Fruit fly (Drosophila melanogaster): Measurements from ENCODE around the gene CG44008.

Gene CG44008

dm6 chr2L:11807697-11808226 lies 34.5 kb downstream of the CG44008 start (continued):
- TF ChIP-seq Ets21C (GFP tag; optimal IDR thresholded peaks at IDR 0.05) (no peak), Hr39 (GFP tag; optimal IDR thresholded peaks at IDR 0.05) (no peak), lz (GFP tag; optimal IDR thresholded peaks at IDR 0.05) (peak; percentile 17), net (GFP tag; optimal IDR thresholded peaks at IDR 0.05) (peak; percentile 35), Gug (GFP tag; IDR thresholded peaks at IDR 0.05) (no peak), vri (GFP tag; optimal IDR thresholded peaks at IDR 0.05) (peak; percentile 54), Lpt (GFP tag; optimal IDR thresholded peaks at IDR 0.05) (peak; percentile 64), CG6808 (GFP tag; optimal IDR thresholded peaks at IDR 0.05) (peak; percentile 5)

dm6 chr2L:11806701-11807674 lies 35.3 kb downstream of the CG44008 start:
- peak; percentile 92 for TF ChIP-seq Sox14 (GFP tag; optimal IDR thresholded peaks at IDR 0.05)
- no peak for TF ChIP-seq Sox15 (GFP tag; optimal IDR thresholded peaks at IDR 0.05)
- TF ChIP-seq topi (GFP tag; optimal IDR thresholded peaks at IDR 0.05) = no peak
- TF ChIP-seq CG6276 (GFP tag; optimal IDR thresholded peaks at IDR 0.05) = peak; percentile 80
- TF ChIP-seq CG9139 (GFP tag; optimal IDR thresholded peaks at IDR 0.05) = peak; percentile 87
- TF ChIP-seq CG8119 (GFP tag; IDR thresholded peaks at IDR 0.05) = no peak; the same call in 1 of the 3 replicates
- TF ChIP-seq Hr4 (GFP tag; optimal IDR thresholded peaks at IDR 0.05) = no peak
- TF ChIP-seq CG6808 (GFP tag; optimal IDR thresholded peaks at IDR 0.05) = peak; percentile 84
- TF ChIP-seq Sox102F (GFP tag; optimal IDR thresholded peaks at IDR 0.05) = peak; percentile 70
- TF ChIP-seq CG11902 (GFP tag; optimal IDR thresholded peaks at IDR 0.05) = no peak
- no peak for TF ChIP-seq Ets21C (GFP tag; optimal IDR thresholded peaks at IDR 0.05)
- no peak for TF ChIP-seq Hr38 (GFP tag; optimal IDR thresholded peaks at IDR 0.05)
- peak; percentile 85 for TF ChIP-seq CG1621 (tag; optimal IDR thresholded peaks at IDR 0.05)
- TF ChIP-seq fd59A (GFP tag; optimal IDR thresholded peaks at IDR 0.05) = peak; percentile 55
- peak; percentile 52 for TF ChIP-seq CG7368 (GFP tag; optimal IDR thresholded peaks at IDR 0.05)
- peak; percentile 38 for TF ChIP-seq pdm3 (GFP tag; optimal IDR thresholded peaks at IDR 0.05)
- TF ChIP-seq CG4318 (GFP tag; optimal IDR thresholded peaks at IDR 0.05) = peak; percentile 21
- TF ChIP-seq CG34406 (GFP tag; optimal IDR thresholded peaks at IDR 0.05) = peak; percentile 44
- no peak for TF ChIP-seq CG11762 (GFP tag; optimal IDR thresholded peaks at IDR 0.05; ENCODE audit: insufficient read depth)
- peak; percentile 95 for TF ChIP-seq svp (GFP tag)
- peak; percentile 37 for TF ChIP-seq OdsH (GFP tag; optimal IDR thresholded peaks at IDR 0.05)
- TF ChIP-seq net (GFP tag; optimal IDR thresholded peaks at IDR 0.05) = peak; percentile 76
- no peak for TF ChIP-seq cyc (GFP tag; optimal IDR thresholded peaks at IDR 0.05)
- TF ChIP-seq Lpt (GFP tag; optimal IDR thresholded peaks at IDR 0.05) = peak; percentile 93
- no peak for TF ChIP-seq CG31627 (GFP tag; optimal IDR thresholded peaks at IDR 0.05)
- TF ChIP-seq CG8319 (GFP tag; optimal IDR thresholded peaks at IDR 0.05) = no peak
- no peak for TF ChIP-seq Hr39 (GFP tag; optimal IDR thresholded peaks at IDR 0.05)
- peak; percentile 33 for TF ChIP-seq Met (GFP tag; optimal IDR thresholded peaks at IDR 0.05)
- TF ChIP-seq CG3032 (tag; optimal IDR thresholded peaks at IDR 0.05) = peak; percentile 68
- TF ChIP-seq Blimp-1 (GFP tag; optimal IDR thresholded peaks at IDR 0.05) = peak; percentile 56
- peak; percentile 60 for TF ChIP-seq CG8632 (GFP tag; optimal IDR thresholded peaks at IDR 0.05)
- peak; percentile 58 for TF ChIP-seq Eip75B (GFP tag; optimal IDR thresholded peaks at IDR 0.05)
- peak; percentile 87 for TF ChIP-seq Eip78C (GFP tag)
- TF ChIP-seq eg (GFP tag; IDR thresholded peaks at IDR 0.05) = peak; percentile 87
- peak; percentile 22 for TF ChIP-seq CG6792 (GFP tag; optimal IDR thresholded peaks at IDR 0.05)
- peak; percentile 62 for TF ChIP-seq salr (GFP tag; optimal IDR thresholded peaks at IDR 0.05)
- TF ChIP-seq CG6163 (GFP tag; IDR thresholded peaks at IDR 0.05) = peak; percentile 95
- peak; percentile 71 for TF ChIP-seq CG10669 (GFP tag; optimal IDR thresholded peaks at IDR 0.05)
- TF ChIP-seq dac (GFP tag; optimal IDR thresholded peaks at IDR 0.05) = peak; percentile 63
- TF ChIP-seq esn (GFP tag; optimal IDR thresholded peaks at IDR 0.05) = peak; percentile 37
- TF ChIP-seq fd85E (GFP tag; optimal IDR thresholded peaks at IDR 0.05) = peak; percentile 12
- TF ChIP-seq Smox (GFP tag; optimal IDR thresholded peaks at IDR 0.05) = peak; percentile 58
- TF ChIP-seq fkh (GFP tag; optimal IDR thresholded peaks at IDR 0.05) = peak; percentile 10
- no peak for TF ChIP-seq acj6 (GFP tag; optimal IDR thresholded peaks at IDR 0.05)
